Worm (Caenorhabditis elegans): ENCODE data around the gene B0416.10.
A peak's percentile ranks its signal among the peaks of the same experiment; 100 is the strongest.

DNA sequence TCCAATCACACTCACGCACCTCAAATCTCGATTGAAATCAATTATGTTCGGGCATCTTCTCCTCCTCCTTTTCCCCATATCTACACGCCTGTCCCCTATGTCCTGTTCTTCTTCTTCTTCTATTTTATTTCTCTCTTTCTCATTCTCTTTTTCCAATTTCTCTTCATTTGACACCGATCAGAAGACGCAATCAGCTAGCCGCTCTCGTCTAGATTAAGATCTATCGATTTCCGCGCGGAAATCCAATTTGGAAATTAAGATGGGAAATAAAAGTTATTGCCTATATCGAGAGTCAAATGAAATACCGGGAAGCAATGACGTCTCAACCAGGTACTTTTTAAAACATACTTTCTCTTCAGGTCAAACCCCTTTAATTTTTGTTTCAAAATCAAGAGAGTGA, 46.0 kb downstream of the B0416.10 start:
- no peak for TF ChIP-seq snpc-4 (tag; optimal IDR thresholded peaks at IDR 0.05)
- no peak for TF ChIP-seq unc-39 (tag; optimal IDR thresholded peaks at IDR 0.05)
- peak; percentile 6 for TF ChIP-seq fos-1 (tag; optimal IDR thresholded peaks at IDR 0.05)
- no peak for TF ChIP-seq nhr-11 (tag; optimal IDR thresholded peaks at IDR 0.05)
- TF ChIP-seq nhr-77 (tag; optimal IDR thresholded peaks at IDR 0.05), result no peak
- TF ChIP-seq zag-1 (tag; optimal IDR thresholded peaks at IDR 0.05), result no peak
- no peak for TF ChIP-seq nhr-237 (tag; optimal IDR thresholded peaks at IDR 0.05)
- no peak for TF ChIP-seq dmd-4 (tag; optimal IDR thresholded peaks at IDR 0.05)
- TF ChIP-seq lin-39 (tag; optimal IDR thresholded peaks at IDR 0.05), result no peak
- TF ChIP-seq ama-1 (optimal IDR thresholded peaks at IDR 0.05), result no peak
- TF ChIP-seq ztf-4 (tag; optimal IDR thresholded peaks at IDR 0.05), result no peak
- no peak for TF ChIP-seq lsy-2 (tag; optimal IDR thresholded peaks at IDR 0.05)
- TF ChIP-seq ceh-82 (tag; optimal IDR thresholded peaks at IDR 0.05), result no peak
